Worm (Caenorhabditis elegans) whole organism, mixed stage, embryonic: Measurements from ENCODE around the gene srw-21.

Source experiments
- blmp-1 ChIP-seq: fragments of 150-350 bp; optimal IDR thresholded peaks from 2 replicates; lab custom pipeline; 2014; ENCODE audit warnings: missing biosample characterization, missing genetic modification characterization
- ceh-39 ChIP-seq: fragments of 150-350 bp; optimal IDR thresholded peaks from 2 replicates; lab custom pipeline; 2014; ENCODE audit warnings: missing biosample characterization, missing genetic modification characterization
- ham-2 ChIP-seq: fragments of 200-800 bp; sonication (Bioruptor generic); optimal IDR thresholded peaks from 2 replicates; lab custom pipeline; 2018; ENCODE audit warnings: mild to moderate bottlenecking, missing genetic modification characterization, missing compliant biosample characterization
- lin-13 ChIP-seq: fragments of 150-350 bp; optimal IDR thresholded peaks from 2 replicates; lab custom pipeline; 2014; ENCODE audit warnings: missing biosample characterization, missing genetic modification characterization
- snpc-4 ChIP-seq: fragments of 150-350 bp; optimal IDR thresholded peaks from 2 replicates; lab custom pipeline; 2014; ENCODE audit warnings: missing biosample characterization, missing genetic modification characterization
- unc-120 ChIP-seq: sonication (generic microtip); optimal IDR thresholded peaks from 2 replicates; lab custom pipeline; 2017; ENCODE audit warnings: missing genetic modification characterization, missing compliant biosample characterization; ENCODE audit not compliant: poor library complexity, severe bottlenecking
- unc-62 ChIP-seq: fragments of 150-350 bp; optimal IDR thresholded peaks from 2 replicates; lab custom pipeline; 2014; ENCODE audit warnings: missing biosample characterization, missing genetic modification reagents, missing genetic modification characterization

ce11 chrV:15466719-15467118 is 21.1 kb upstream of the srw-21 start:
- no peak for TF ChIP-seq ham-2 (GFP tag; lab: Kevin White, UChicago)
- TF ChIP-seq blmp-1, result no peak
- no peak for TF ChIP-seq lin-13
- no peak for TF ChIP-seq snpc-4 (tag; lab: Kevin White, UChicago)
- TF ChIP-seq unc-120 (tag; lab: Kevin White, UChicago), result no peak
- no peak for TF ChIP-seq ceh-39 (tag; lab: Kevin White, UChicago)
- TF ChIP-seq unc-62 (GFP tag; lab: Kevin White, UChicago), result no peak
